Worm (Caenorhabditis elegans): ENCODE measurements around the gene dpf-7.

DNA sequence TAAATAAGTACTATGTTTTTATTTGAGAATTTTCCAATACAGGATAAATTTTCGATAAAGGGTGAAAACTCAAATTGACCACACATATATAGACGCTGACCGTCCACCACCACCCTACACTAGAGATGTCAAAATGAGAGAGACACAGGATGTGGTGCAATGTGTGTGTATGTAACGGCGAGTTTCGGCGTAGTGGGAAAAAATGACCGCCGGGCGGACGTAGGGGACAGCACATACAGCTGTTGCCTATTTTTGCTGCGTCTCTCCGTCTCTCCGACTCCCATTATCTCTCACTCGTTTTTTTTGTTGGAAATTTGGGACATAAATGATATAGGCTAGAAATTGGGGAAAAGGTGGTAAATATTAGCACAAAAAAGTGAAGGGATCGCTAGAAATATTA, 21.3 kb downstream of the dpf-7 start:
- TF ChIP-seq tbx-2 (tag; optimal IDR thresholded peaks at IDR 0.05) (no peak), pqm-1 (tag; optimal IDR thresholded peaks at IDR 0.05) (no peak), lin-39 (tag; optimal IDR thresholded peaks at IDR 0.05) (no peak), unc-39 (tag; optimal IDR thresholded peaks at IDR 0.05) (no peak)

Measured in whole organism, L3 larva.